Worm (Caenorhabditis elegans) whole organism, L2 larva: ENCODE data around the gene ogr-2.

Experiments used
- C34F6.9 ChIP-seq: fragments of 150-350 bp; optimal IDR thresholded peaks from 2 replicates; lab custom pipeline; 2014; ENCODE audit warnings: missing biosample characterization, missing genetic modification characterization
- R02D3.7 ChIP-seq: fragments of 150-350 bp; optimal IDR thresholded peaks from 2 replicates; lab custom pipeline; 2014; ENCODE audit warnings: missing biosample characterization, missing genetic modification characterization
- alr-1 ChIP-seq: fragments of 150-350 bp; optimal IDR thresholded peaks from 2 replicates; lab custom pipeline; 2014; ENCODE audit warnings: missing biosample characterization, missing genetic modification characterization
- ama-1 ChIP-seq: fragments of 150-350 bp; optimal IDR thresholded peaks from 2 replicates; lab custom pipeline; 2018; ENCODE audit warnings: inconsistent platforms
- blmp-1 ChIP-seq: sonication (generic microtip); optimal IDR thresholded peaks from 2 replicates; lab custom pipeline; 2017; ENCODE audit warnings: missing genetic modification characterization, mild to moderate bottlenecking, missing compliant biosample characterization, antibody characterized with exemption, moderate library complexity; ENCODE audit not compliant: insufficient read depth
- ceh-82 ChIP-seq: fragments of 150-350 bp; optimal IDR thresholded peaks from 2 replicates; lab custom pipeline; 2014; ENCODE audit warnings: missing biosample characterization, missing genetic modification characterization
- crh-2 ChIP-seq: sonication (generic microtip); optimal IDR thresholded peaks from 2 replicates; lab custom pipeline; 2017; ENCODE audit warnings: missing biosample characterization, missing genetic modification characterization
- egl-27 ChIP-seq: sonication (generic microtip); optimal IDR thresholded peaks from 3 replicates; lab custom pipeline; 2017; ENCODE audit warnings: missing biosample characterization, missing genetic modification reagents, missing genetic modification characterization
- elt-1 ChIP-seq: fragments of 150-350 bp; optimal IDR thresholded peaks from 2 replicates; lab custom pipeline; 2014; ENCODE audit warnings: missing biosample characterization, missing genetic modification characterization
- elt-3 ChIP-seq: sonication (generic microtip); optimal IDR thresholded peaks from 2 replicates; lab custom pipeline; 2017; ENCODE audit warnings: missing biosample characterization, missing genetic modification characterization
- lin-39 ChIP-seq: fragments of 150-350 bp; optimal IDR thresholded peaks from 2 replicates; lab custom pipeline; 2014; ENCODE audit warnings: missing biosample characterization, missing genetic modification reagents, missing genetic modification characterization
- lsy-2 ChIP-seq, 2 experiments: fragments of 150-350 bp in 1 of 2; sonication (generic microtip) in 1 of 2; optimal IDR thresholded peaks; 2 replicates each; lab custom pipeline; 2014 to 2017; ENCODE audit warnings: missing biosample characterization in 2 of 2, missing genetic modification characterization in 2 of 2
- mab-5 ChIP-seq: fragments of 150-350 bp; optimal IDR thresholded peaks from 2 replicates; lab custom pipeline; 2014; ENCODE audit warnings: missing biosample characterization, missing genetic modification characterization
- mbf-1 ChIP-seq: sonication (generic microtip); optimal IDR thresholded peaks from 2 replicates; lab custom pipeline; 2017; ENCODE audit warnings: missing biosample characterization, missing genetic modification characterization
- mdl-1 ChIP-seq, 2 experiments: fragments of 150-350 bp in 1 of 2; sonication (generic microtip) in 1 of 2; optimal IDR thresholded peaks; 2 replicates each; lab custom pipeline; 2017; ENCODE audit warnings: missing biosample characterization in 2 of 2, missing genetic modification characterization in 2 of 2
- nhr-11 ChIP-seq: fragments of 150-350 bp; optimal IDR thresholded peaks from 2 replicates; lab custom pipeline; 2014; ENCODE audit warnings: missing biosample characterization, missing genetic modification characterization
- nhr-12 ChIP-seq: fragments of 150-350 bp; optimal IDR thresholded peaks from 2 replicates; lab custom pipeline; 2014; ENCODE audit warnings: missing biosample characterization, missing genetic modification characterization
- nhr-21 ChIP-seq: fragments of 150-350 bp; optimal IDR thresholded peaks from 2 replicates; lab custom pipeline; 2014; ENCODE audit warnings: missing biosample characterization, missing genetic modification characterization
- nhr-237 ChIP-seq: fragments of 150-350 bp; optimal IDR thresholded peaks from 2 replicates; lab custom pipeline; 2014; ENCODE audit warnings: missing biosample characterization, missing genetic modification characterization
- nhr-25 ChIP-seq: fragments of 150-350 bp; sonication (generic microtip); optimal IDR thresholded peaks from 3 replicates; lab custom pipeline; 2014; ENCODE audit warnings: missing biosample characterization, missing genetic modification characterization
- nhr-6 ChIP-seq: fragments of 150-350 bp; optimal IDR thresholded peaks from 2 replicates; lab custom pipeline; 2014; ENCODE audit warnings: missing biosample characterization, missing genetic modification characterization
- nhr-77 ChIP-seq: fragments of 150-350 bp; optimal IDR thresholded peaks from 2 replicates; lab custom pipeline; 2014; ENCODE audit warnings: missing biosample characterization, missing genetic modification characterization
- peb-1 ChIP-seq: fragments of 150-350 bp; optimal IDR thresholded peaks from 2 replicates; lab custom pipeline; 2014; ENCODE audit warnings: missing biosample characterization, missing genetic modification characterization
- sma-3 ChIP-seq: sonication (generic microtip); optimal IDR thresholded peaks from 2 replicates; lab custom pipeline; 2016; ENCODE audit warnings: missing genetic modification reagents, missing genetic modification characterization, missing compliant biosample characterization
- sma-9 ChIP-seq, 2 experiments: fragments of 150-350 bp in 1 of 2; sonication (generic microtip) in 1 of 2; optimal IDR thresholded peaks; 2 replicates each; lab custom pipeline; 2014 to 2016; ENCODE audit warnings: missing genetic modification characterization in 2 of 2, mild to moderate bottlenecking in 1 of 2, missing biosample characterization in 1 of 2, missing compliant biosample characterization in 1 of 2, missing genetic modification reagents in 1 of 2, moderate library complexity in 1 of 2
- snpc-4 ChIP-seq: fragments of 150-350 bp; optimal IDR thresholded peaks from 2 replicates; lab custom pipeline; 2014; ENCODE audit warnings: missing biosample characterization, missing genetic modification characterization
- unc-55 ChIP-seq: fragments of 150-350 bp; sonication (generic microtip); optimal IDR thresholded peaks from 3 replicates; lab custom pipeline; 2014; ENCODE audit warnings: missing biosample characterization, missing genetic modification reagents, missing genetic modification characterization
- unc-62 ChIP-seq: fragments of 150-350 bp; optimal IDR thresholded peaks from 2 replicates; lab custom pipeline; 2014; ENCODE audit warnings: missing biosample characterization, missing genetic modification reagents, missing genetic modification characterization
- zag-1 ChIP-seq: fragments of 150-350 bp; optimal IDR thresholded peaks from 2 replicates; lab custom pipeline; 2014; ENCODE audit warnings: missing biosample characterization, missing genetic modification characterization
- ztf-1 ChIP-seq: fragments of 200-800 bp; sonication (Bioruptor generic); conservative IDR thresholded peaks from 2 replicates; pipeline ENCODE4 v1.3.6; 2022; ENCODE audit warnings: missing genetic modification characterization, missing compliant biosample characterization
- ztf-11 ChIP-seq: sonication (generic microtip); optimal IDR thresholded peaks from 2 replicates; lab custom pipeline; 2017; ENCODE audit warnings: missing biosample characterization, missing genetic modification characterization
- ztf-4 ChIP-seq: fragments of 150-350 bp; optimal IDR thresholded peaks from 2 replicates; lab custom pipeline; 2014; ENCODE audit warnings: missing biosample characterization, missing genetic modification characterization

ogr-2 gene

ce11 chrII:10056545-10057038, 15.7 kb downstream of the ogr-2 start, which contains the start of gene C18D1.2:
Gene C18D1.2 (plus strand): TSS chrII:10056988.
- TF ChIP-seq unc-55 (no peak), nhr-12 (tag; lab: Kevin White, UChicago) (no peak)

ce11 chrII:10060508-10060907, 19.6 kb downstream of the ogr-2 start, which contains the start of gene stg-1:
Gene stg-1 (minus strand): TSS chrII:10060660.
- no peak for TF ChIP-seq ztf-11 (tag; lab: Kevin White, UChicago)
- no peak for TF ChIP-seq nhr-237 (tag; lab: Kevin White, UChicago)
- no peak for TF ChIP-seq blmp-1 (tag; lab: Kevin White, UChicago)
- TF ChIP-seq nhr-21 (tag; lab: Kevin White, UChicago): no peak
- no peak for TF ChIP-seq mab-5 (tag; lab: Kevin White, UChicago)
- TF ChIP-seq peb-1 (tag; lab: Kevin White, UChicago): no peak
- no peak for TF ChIP-seq ceh-82
- no peak for TF ChIP-seq unc-55
- TF ChIP-seq elt-3 (tag; lab: Kevin White, UChicago): no peak
- TF ChIP-seq mdl-1 (tag; optimal IDR thresholded peaks at IDR 0.05; lab: Kevin White, UChicago): no peak
- TF ChIP-seq crh-2 (tag; lab: Kevin White, UChicago): no peak
- no peak for TF ChIP-seq nhr-77 (tag; lab: Kevin White, UChicago)
- TF ChIP-seq mbf-1 (tag; lab: Kevin White, UChicago): no peak
- TF ChIP-seq ztf-4: no peak
- no peak for TF ChIP-seq sma-9 (GFP tag; optimal IDR thresholded peaks at IDR 0.05; lab: Kevin White, UChicago)
- no peak for TF ChIP-seq sma-9 (tag; optimal IDR thresholded peaks at IDR 0.05; lab: Kevin White, UChicago)

- TF ChIP-seq zag-1 (tag; lab: Kevin White, UChicago) (no peak), lin-39 (no peak), mbf-1 (tag; lab: Kevin White, UChicago) (no peak), sma-9 (GFP tag; optimal IDR thresholded peaks at IDR 0.05; lab: Kevin White, UChicago) (no peak), sma-9 (tag; optimal IDR thresholded peaks at IDR 0.05; lab: Kevin White, UChicago) (no peak), nhr-6 (tag; lab: Kevin White, UChicago) (no peak), elt-3 (tag; lab: Kevin White, UChicago) (no peak), snpc-4 (tag; lab: Kevin White, UChicago) (no peak), egl-27 (tag; lab: Kevin White, UChicago) (no peak), ama-1 (lab: Kevin White, UChicago) (no peak), unc-62 (GFP tag; lab: Kevin White, UChicago) (no peak)
These were observed 24.5 kb downstream of the ogr-2 start for ce11 chrII:10065472-10065871.

ce11 chrII:10067817-10068216, 26.9 kb downstream of the ogr-2 start, which contains the start of gene die-1:
Gene die-1 (minus strand): TSS chrII:10067917.
- TF ChIP-seq sma-9 (GFP tag; optimal IDR thresholded peaks at IDR 0.05; lab: Kevin White, UChicago) (no peak), sma-9 (tag; optimal IDR thresholded peaks at IDR 0.05; lab: Kevin White, UChicago) (no peak), mbf-1 (tag; lab: Kevin White, UChicago) (no peak)
- TF ChIP-seq, all 48 proteins: peak for 0

ce11 chrII:10073986-10074385, 33.1 kb downstream of the ogr-2 start:
- no peak for TF ChIP-seq mdl-1 (tag; optimal IDR thresholded peaks at IDR 0.05; lab: Kevin White, UChicago)
- no peak for TF ChIP-seq nhr-21 (tag; lab: Kevin White, UChicago)
- no peak for TF ChIP-seq mbf-1 (tag; lab: Kevin White, UChicago)
- no peak for TF ChIP-seq sma-9 (GFP tag; optimal IDR thresholded peaks at IDR 0.05; lab: Kevin White, UChicago)
- no peak for TF ChIP-seq sma-9 (tag; optimal IDR thresholded peaks at IDR 0.05; lab: Kevin White, UChicago)
- TF ChIP-seq ceh-82: no peak
- TF ChIP-seq unc-55: no peak
- TF ChIP-seq elt-3 (tag; lab: Kevin White, UChicago): no peak
- no peak for TF ChIP-seq nhr-77 (tag; lab: Kevin White, UChicago)
- TF ChIP-seq C34F6.9 (tag; lab: Kevin White, UChicago): no peak
- no peak for TF ChIP-seq crh-2 (tag; lab: Kevin White, UChicago)
- TF ChIP-seq ztf-4: no peak
- TF ChIP-seq ztf-11 (tag; lab: Kevin White, UChicago): no peak
- TF ChIP-seq lsy-2 (tag; optimal IDR thresholded peaks at IDR 0.05; lab: Kevin White, UChicago): no peak
- TF ChIP-seq nhr-11 (tag; lab: Kevin White, UChicago): no peak
- no peak for TF ChIP-seq nhr-237 (tag; lab: Kevin White, UChicago)
- TF ChIP-seq nhr-6 (tag; lab: Kevin White, UChicago): no peak
- TF ChIP-seq alr-1 (tag; lab: Kevin White, UChicago): no peak
- TF ChIP-seq, all 48 proteins: peak for 0

- TF ChIP-seq nhr-237 (tag; lab: Kevin White, UChicago) (no peak), snpc-4 (tag; lab: Kevin White, UChicago) (no peak), R02D3.7 (tag; lab: Kevin White, UChicago) (no peak), nhr-25 (tag; lab: Kevin White, UChicago) (no peak), elt-1 (tag; lab: Kevin White, UChicago) (no peak), ztf-1 (GFP tag; lab: Robert Waterston, UW) (no peak), C34F6.9 (tag; lab: Kevin White, UChicago) (no peak), sma-3 (GFP tag; lab: Kevin White, UChicago) (no peak)
These were observed 34.9 kb downstream of the ogr-2 start for ce11 chrII:10075794-10076193.
